Worm (Caenorhabditis elegans) whole organism, early embryonic: ENCODE data around the gene slc-17.4.

Source experiments
- F13C5.2 ChIP-seq: sonication (generic microtip); optimal IDR thresholded peaks from 2 replicates; lab custom pipeline; 2017; ENCODE audit warnings: mild to moderate bottlenecking, missing genetic modification characterization, inconsistent platforms, missing compliant biosample characterization
- aly-1 ChIP-seq: sonication (generic microtip); optimal IDR thresholded peaks from 2 replicates; lab custom pipeline; 2016; ENCODE audit warnings: missing genetic modification characterization, missing compliant biosample characterization
- ama-1 ChIP-seq: fragments of 150-350 bp; optimal IDR thresholded peaks from 2 replicates; lab custom pipeline; 2014
- ceh-13 ChIP-seq: fragments of 200-800 bp; sonication (Bioruptor generic); optimal IDR thresholded peaks from 2 replicates; lab custom pipeline; 2018; ENCODE audit warnings: mild to moderate bottlenecking, missing genetic modification characterization, missing compliant biosample characterization
- flt-1 ChIP-seq: fragments of 200-800 bp; sonication (Bioruptor generic); IDR thresholded peaks from 2 replicates; pipeline ENCODE4 v1.3.6; 2022; ENCODE audit warnings: missing genetic modification characterization, missing compliant biosample characterization
- hmg-4 ChIP-seq: fragments of 200-800 bp; sonication (Bioruptor generic); optimal IDR thresholded peaks from 2 replicates; lab custom pipeline; 2018; ENCODE audit warnings: mild to moderate bottlenecking, missing genetic modification characterization, missing compliant biosample characterization
- pes-1 ChIP-seq: fragments of 200-800 bp; sonication (Bioruptor generic); IDR thresholded peaks from 2 replicates; pipeline ENCODE4 v1.3.6; 2022; ENCODE audit warnings: missing genetic modification reagents, missing genetic modification characterization, missing compliant biosample characterization
- sea-1 ChIP-seq: fragments of 200-800 bp; sonication (Bioruptor generic); conservative IDR thresholded peaks from 2 replicates; pipeline ENCODE4 v1.3.6; 2022; ENCODE audit warnings: missing genetic modification characterization, missing compliant biosample characterization

ce11 chrIV:17281060-17282021, 10.2 kb downstream of the slc-17.4 start:
- TF ChIP-seq ama-1 (lab: Kevin White, UChicago) (no peak), aly-1 (tag; lab: Kevin White, UChicago) (no peak), F13C5.2 (tag; lab: Kevin White, UChicago) (no peak), ceh-13 (GFP tag; lab: Kevin White, UChicago) (no peak), flt-1 (no peak), sea-1 (GFP tag; lab: Robert Waterston, UW) (no peak), pes-1 (no peak), hmg-4 (GFP tag; lab: Kevin White, UChicago) (no peak)
